Fruit fly (Drosophila melanogaster): ENCODE data around the gene apolpp.

dm6 chr4:1124494-1124780, 63.7 kb downstream of the apolpp start:
- no peak for TF ChIP-seq CG9948 (tag; optimal IDR thresholded peaks at IDR 0.05)
- TF ChIP-seq CG12605 (GFP tag; IDR thresholded peaks at IDR 0.05): no peak
- TF ChIP-seq CG17806 (tag; optimal IDR thresholded peaks at IDR 0.05): no peak
- TF ChIP-seq CG32121 (GFP tag; IDR thresholded peaks at IDR 0.05): no peak
- no peak for TF ChIP-seq Snoo (tag; optimal IDR thresholded peaks at IDR 0.05)
- no peak for TF ChIP-seq gl (tag; optimal IDR thresholded peaks at IDR 0.05)
- no peak for TF ChIP-seq Pif1A (GFP tag; optimal IDR thresholded peaks at IDR 0.05)
- TF ChIP-seq CG15710 (tag; optimal IDR thresholded peaks at IDR 0.05): no peak
- no peak for TF ChIP-seq CG10348 (GFP tag; IDR thresholded peaks at IDR 0.05)
- TF ChIP-seq EcR (GFP tag; optimal IDR thresholded peaks at IDR 0.05): no peak
- TF ChIP-seq CG8301 (tag; optimal IDR thresholded peaks at IDR 0.05): no peak

All from whole organism, pupa.